Worm (Caenorhabditis elegans) whole organism, young adult: ENCODE measurements around the gene dhs-26.

Source experiments
- B0035.1 ChIP-seq: sonication (generic microtip); optimal IDR thresholded peaks from 2 replicates; lab custom pipeline; 2016; ENCODE audit warnings: missing genetic modification characterization, mild to moderate bottlenecking, missing compliant biosample characterization, missing genotype, missing genetic modification reagents
- ama-1 ChIP-seq, 3 experiments: fragments of 150-350 bp in 1 of 3; sonication (generic microtip) in 2 of 3; optimal IDR thresholded peaks; 2 replicates each; lab custom pipeline; 2014 to 2018; ENCODE audit warnings: missing biosample characterization in 2 of 3, missing genetic modification characterization in 2 of 3, missing genetic modification reagents in 2 of 3
- attf-6 ChIP-seq: fragments of 200-800 bp; sonication (Bioruptor generic); IDR thresholded peaks from 2 replicates; pipeline ENCODE4 v1.3.6; 2022; ENCODE audit warnings: missing genetic modification reagents, missing genetic modification characterization, missing compliant biosample characterization
- ets-4 ChIP-seq: fragments of 200-800 bp; sonication (Bioruptor generic); optimal IDR thresholded peaks from 2 replicates; lab custom pipeline; 2018; ENCODE audit warnings: mild to moderate bottlenecking, missing genetic modification characterization, missing compliant biosample characterization
- hlh-12 ChIP-seq: sonication (generic microtip); optimal IDR thresholded peaks from 2 replicates; lab custom pipeline; 2016; ENCODE audit warnings: missing genetic modification characterization, missing compliant biosample characterization

DNA sequence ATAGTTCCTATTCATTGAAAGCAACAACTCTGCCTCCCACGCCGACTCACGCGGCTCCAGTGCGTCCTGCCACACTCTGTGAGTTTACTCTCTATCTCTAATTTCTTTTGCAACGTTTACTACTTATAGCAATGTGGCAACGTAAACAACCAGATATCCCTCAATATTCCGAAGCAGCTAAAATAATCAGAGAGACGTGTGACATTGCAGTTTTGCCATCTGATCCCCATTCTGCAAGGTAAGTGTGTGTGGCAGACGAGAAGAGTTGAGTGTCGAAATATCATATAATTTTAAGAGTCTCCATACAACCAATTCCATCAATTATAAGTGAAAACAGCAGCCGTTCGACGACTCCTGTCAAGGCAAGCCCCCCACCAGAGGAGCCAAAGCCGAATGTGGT lies 22.4 kb downstream of the dhs-26 start:
- TF ChIP-seq attf-6 (GFP tag; lab: Robert Waterston, UW) (no peak), B0035.1 (tag; lab: Kevin White, UChicago) (no peak), ama-1 (optimal IDR thresholded peaks at IDR 0.05; lab: Kevin White, UChicago) (no peak), ama-1 (GFP tag; optimal IDR thresholded peaks at IDR 0.05; lab: Kevin White, UChicago) (no peak), ets-4 (GFP tag; lab: Kevin White, UChicago) (no peak), hlh-12 (tag; lab: Kevin White, UChicago) (no peak)
